Fruit fly (Drosophila melanogaster) whole organism, embryonic: ENCODE data around the gene Idh3a.
A peak's percentile ranks its signal among the peaks of the same experiment; 100 is the strongest.

Experiments used
- Blimp-1 ChIP-seq: fragments of 200-800 bp; sonication (Bioruptor generic); optimal IDR thresholded peaks from 3 replicates; lab custom pipeline; 2018; ENCODE audit warnings: missing biosample characterization, missing genetic modification characterization, mild to moderate bottlenecking, moderate library complexity, missing genetic modification reagents
- CG10267 ChIP-seq: fragments of 200-800 bp; sonication (Bioruptor generic); optimal IDR thresholded peaks from 2 replicates; lab custom pipeline; 2018; ENCODE audit warnings: missing biosample characterization, mild to moderate bottlenecking, missing genetic modification characterization, moderate library complexity
- CG13296 ChIP-seq: fragments of 200-800 bp; sonication (Bioruptor generic); optimal IDR thresholded peaks from 3 replicates; lab custom pipeline; 2018; ENCODE audit warnings: missing biosample characterization, mild to moderate bottlenecking, missing genetic modification characterization
- CG13424 ChIP-seq: fragments of 200-800 bp; sonication (Bioruptor generic); optimal IDR thresholded peaks from 2 replicates; lab custom pipeline; 2019; ENCODE audit warnings: missing biosample characterization, mild to moderate bottlenecking, missing genetic modification characterization, moderate library complexity
- CG15011 ChIP-seq: fragments of 200-800 bp; sonication (Bioruptor generic); optimal IDR thresholded peaks from 3 replicates; lab custom pipeline; 2018; ENCODE audit warnings: missing biosample characterization, mild to moderate bottlenecking, missing genetic modification characterization
- CG17361 ChIP-seq: fragments of 200-800 bp; sonication (Bioruptor generic); IDR thresholded peaks from 3 replicates; pipeline ENCODE4 v1.3.6; 2022; ENCODE audit warnings: missing biosample characterization, missing genetic modification characterization
- CG17385 ChIP-seq: fragments of 200-800 bp; sonication (Bioruptor generic); optimal IDR thresholded peaks from 3 replicates; lab custom pipeline; 2018; ENCODE audit warnings: missing biosample characterization, mild to moderate bottlenecking, missing genetic modification characterization
- CG2678 ChIP-seq: fragments of 200-800 bp; sonication (Bioruptor generic); optimal IDR thresholded peaks from 3 replicates; lab custom pipeline; 2019; ENCODE audit warnings: missing biosample characterization, mild to moderate bottlenecking, missing genetic modification characterization, moderate library complexity
- CG3407 ChIP-seq: fragments of 200-800 bp; sonication (Bioruptor generic); optimal IDR thresholded peaks from 2 replicates; lab custom pipeline; 2018; ENCODE audit warnings: missing biosample characterization, mild to moderate bottlenecking, missing genetic modification characterization
- CG34224 ChIP-seq: fragments of 200-800 bp; sonication (Bioruptor generic); IDR thresholded peaks from 3 replicates; pipeline ENCODE4 v1.3.6; 2022; ENCODE audit warnings: missing biosample characterization, missing genetic modification characterization; ENCODE audit not compliant: partially characterized antibody
- CG3838 ChIP-seq: fragments of 200-800 bp; sonication (Bioruptor generic); optimal IDR thresholded peaks from 3 replicates; lab custom pipeline; 2016; ENCODE audit warnings: missing biosample characterization, missing genetic modification characterization
- CG3995 ChIP-seq: fragments of 200-800 bp; sonication (Bioruptor generic); optimal IDR thresholded peaks from 3 replicates; lab custom pipeline; 2016; ENCODE audit warnings: missing biosample characterization, missing genetic modification characterization
- CG6683 ChIP-seq: fragments of 200-800 bp; sonication (Bioruptor generic); optimal IDR thresholded peaks from 2 replicates; lab custom pipeline; 2017; ENCODE audit warnings: missing biosample characterization, mild to moderate bottlenecking, missing genetic modification characterization, missing genetic modification reagents
- CG7271 ChIP-seq: fragments of 200-800 bp; sonication (Bioruptor generic); optimal IDR thresholded peaks from 2 replicates; lab custom pipeline; 2018; ENCODE audit warnings: missing biosample characterization, mild to moderate bottlenecking, missing genetic modification characterization, moderate library complexity
- CG7786 ChIP-seq: fragments of 200-800 bp; sonication (Bioruptor generic); optimal IDR thresholded peaks from 2 replicates; lab custom pipeline; 2016; ENCODE audit warnings: missing biosample characterization, missing genetic modification characterization
- CG8089 ChIP-seq: fragments of 200-800 bp; sonication (Bioruptor generic); optimal IDR thresholded peaks from 3 replicates; lab custom pipeline; 2016; ENCODE audit warnings: missing biosample characterization, missing genetic modification characterization
- CG8281 ChIP-seq: fragments of 200-800 bp; sonication (Bioruptor generic); optimal IDR thresholded peaks from 2 replicates; lab custom pipeline; 2018; ENCODE audit warnings: missing biosample characterization, mild to moderate bottlenecking, missing genetic modification characterization, moderate library complexity
- CG8944 ChIP-seq: fragments of 200-800 bp; sonication (Bioruptor generic); optimal IDR thresholded peaks from 3 replicates; lab custom pipeline; 2016; ENCODE audit warnings: missing biosample characterization, missing genetic modification characterization
- Ets65A ChIP-seq: fragments of 200-800 bp; sonication (Bioruptor generic); peaks from one replicate; lab custom pipeline; 2016; ENCODE audit warnings: missing biosample characterization, missing genetic modification characterization
- Gug ChIP-seq: fragments of 200-800 bp; sonication (Bioruptor generic); IDR thresholded peaks from 4 replicates; pipeline ENCODE4 v1.3.6; 2022; ENCODE audit warnings: missing biosample characterization, missing genetic modification characterization
- HLH4C ChIP-seq: fragments of 200-800 bp; sonication (Bioruptor generic); IDR thresholded peaks from 3 replicates; pipeline ENCODE4 v1.3.6; 2022; ENCODE audit warnings: missing biosample characterization, missing genetic modification characterization; ENCODE audit not compliant: partially characterized antibody
- Hand ChIP-seq: fragments of 200-800 bp; sonication (Bioruptor generic); optimal IDR thresholded peaks from 2 replicates; lab custom pipeline; 2017; ENCODE audit warnings: mild to moderate bottlenecking, missing biosample characterization, missing genetic modification reagents, missing genetic modification characterization
- HmgD ChIP-seq: fragments of 200-800 bp; sonication (Bioruptor generic); optimal IDR thresholded peaks from 3 replicates; lab custom pipeline; 2016; ENCODE audit warnings: missing biosample characterization, missing genetic modification characterization
- Lhr ChIP-seq: fragments of 200-800 bp; sonication (Bioruptor generic); optimal IDR thresholded peaks from 3 replicates; lab custom pipeline; 2017; ENCODE audit warnings: mild to moderate bottlenecking, missing biosample characterization, missing genetic modification reagents, missing genetic modification characterization
- TFAM ChIP-seq: fragments of 200-800 bp; sonication (Bioruptor generic); optimal IDR thresholded peaks from 2 replicates; lab custom pipeline; 2017; ENCODE audit warnings: missing biosample characterization, missing genetic modification characterization, inconsistent platforms
- Xbp1 ChIP-seq: fragments of 200-800 bp; sonication (Bioruptor generic); optimal IDR thresholded peaks from 3 replicates; lab custom pipeline; 2016; ENCODE audit warnings: missing biosample characterization, mild to moderate bottlenecking, missing genetic modification characterization
- bbx ChIP-seq: fragments of 200-800 bp; sonication (Bioruptor generic); IDR thresholded peaks from 2 replicates; pipeline ENCODE4 v1.3.6; 2022; ENCODE audit warnings: missing biosample characterization, missing genetic modification characterization; ENCODE audit not compliant: partially characterized antibody
- cg ChIP-seq: fragments of 200-800 bp; sonication (Bioruptor generic); optimal IDR thresholded peaks from 3 replicates; lab custom pipeline; 2019; ENCODE audit warnings: missing biosample characterization, mild to moderate bottlenecking, missing genetic modification characterization, moderate library complexity
- corto ChIP-seq: fragments of 200-800 bp; sonication (Bioruptor generic); optimal IDR thresholded peaks from 2 replicates; lab custom pipeline; 2016; ENCODE audit warnings: missing biosample characterization, mild to moderate bottlenecking, missing genetic modification characterization, moderate library complexity
- croc ChIP-seq: fragments of 200-800 bp; sonication (Bioruptor generic); conservative IDR thresholded peaks from 3 replicates; pipeline ENCODE4 v1.3.6; 2022; ENCODE audit warnings: missing biosample characterization, missing genetic modification characterization
- disco-r ChIP-seq: fragments of 200-800 bp; sonication (Bioruptor generic); optimal IDR thresholded peaks from 2 replicates; lab custom pipeline; 2016; ENCODE audit warnings: missing biosample characterization, missing genetic modification characterization
- dmrt99B ChIP-seq: fragments of 200-800 bp; sonication (Bioruptor generic); optimal IDR thresholded peaks from 2 replicates; lab custom pipeline; 2018; ENCODE audit warnings: missing biosample characterization, mild to moderate bottlenecking, missing genetic modification characterization, moderate library complexity
- emc ChIP-seq: fragments of 200-800 bp; sonication (Bioruptor generic); optimal IDR thresholded peaks from 2 replicates; lab custom pipeline; 2016; ENCODE audit warnings: missing biosample characterization, missing genetic modification characterization
- gce ChIP-seq: fragments of 200-800 bp; sonication (Bioruptor generic); IDR thresholded peaks from 3 replicates; pipeline ENCODE4 v1.3.6; 2022; ENCODE audit warnings: missing biosample characterization, missing genetic modification characterization
- grn ChIP-seq: fragments of 200-800 bp; sonication (Bioruptor generic); optimal IDR thresholded peaks from 3 replicates; lab custom pipeline; 2017; ENCODE audit warnings: missing biosample characterization, missing genetic modification characterization
- gro ChIP-seq: fragments of 200-800 bp; sonication (Bioruptor generic); optimal IDR thresholded peaks from 2 replicates; lab custom pipeline; 2016; ENCODE audit warnings: missing biosample characterization, missing genetic modification characterization
- gt ChIP-seq: fragments of 200-800 bp; sonication (Bioruptor generic); IDR thresholded peaks from 2 replicates; pipeline ENCODE4 v1.3.6; 2022; ENCODE audit warnings: missing biosample characterization, missing genetic modification characterization
- mam ChIP-seq: fragments of 200-800 bp; sonication (Bioruptor generic); optimal IDR thresholded peaks from 3 replicates; lab custom pipeline; 2016; ENCODE audit warnings: missing biosample characterization, missing genetic modification characterization
- nerfin-2 ChIP-seq: fragments of 200-800 bp; sonication (Bioruptor generic); IDR thresholded peaks from 2 replicates; pipeline ENCODE4 v1.3.6; 2022; ENCODE audit warnings: missing biosample characterization, missing genetic modification characterization; ENCODE audit not compliant: partially characterized antibody
- onecut ChIP-seq: fragments of 200-800 bp; sonication (Bioruptor generic); IDR thresholded peaks from 2 replicates; pipeline ENCODE4 v1.3.6; 2022; ENCODE audit warnings: missing biosample characterization, missing genetic modification characterization
- peb ChIP-seq: fragments of 200-800 bp; sonication (Bioruptor generic); IDR thresholded peaks from 2 replicates; pipeline ENCODE4 v1.3.6; 2022; ENCODE audit warnings: missing biosample characterization, missing genetic modification characterization
- pho ChIP-seq: fragments of 200-800 bp; sonication (Bioruptor generic); optimal IDR thresholded peaks from 2 replicates; lab custom pipeline; 2016; ENCODE audit warnings: missing biosample characterization, missing genetic modification characterization
- phol ChIP-seq: fragments of 200-800 bp; sonication (Bioruptor generic); optimal IDR thresholded peaks from 3 replicates; lab custom pipeline; 2018; ENCODE audit warnings: missing biosample characterization, mild to moderate bottlenecking, missing genetic modification characterization, moderate library complexity
- pita ChIP-seq: fragments of 200-800 bp; sonication (Bioruptor generic); optimal IDR thresholded peaks from 2 replicates; lab custom pipeline; 2017; ENCODE audit warnings: missing biosample characterization, mild to moderate bottlenecking, missing genetic modification characterization
- row ChIP-seq: fragments of 200-800 bp; sonication (Bioruptor generic); IDR thresholded peaks from 3 replicates; pipeline ENCODE4 v1.3.6; 2022; ENCODE audit warnings: missing biosample characterization, missing genetic modification characterization
- tll ChIP-seq, 2 experiments: fragments of 200-800 bp in 1 of 2; fragments of >200 bp in 1 of 2; sonication (Bioruptor generic) in 1 of 2; optimal IDR thresholded peaks; 2 replicates each; lab custom pipeline; 2017 to 2019; ENCODE audit warnings: missing biosample characterization in 2 of 2, missing genetic modification characterization in 2 of 2, mild to moderate bottlenecking in 1 of 2, moderate library complexity in 1 of 2
- tx ChIP-seq: fragments of 200-800 bp; sonication (Bioruptor generic); optimal IDR thresholded peaks from 2 replicates; lab custom pipeline; 2016; ENCODE audit warnings: missing biosample characterization, missing genetic modification characterization

Gene Idh3a

DNA sequence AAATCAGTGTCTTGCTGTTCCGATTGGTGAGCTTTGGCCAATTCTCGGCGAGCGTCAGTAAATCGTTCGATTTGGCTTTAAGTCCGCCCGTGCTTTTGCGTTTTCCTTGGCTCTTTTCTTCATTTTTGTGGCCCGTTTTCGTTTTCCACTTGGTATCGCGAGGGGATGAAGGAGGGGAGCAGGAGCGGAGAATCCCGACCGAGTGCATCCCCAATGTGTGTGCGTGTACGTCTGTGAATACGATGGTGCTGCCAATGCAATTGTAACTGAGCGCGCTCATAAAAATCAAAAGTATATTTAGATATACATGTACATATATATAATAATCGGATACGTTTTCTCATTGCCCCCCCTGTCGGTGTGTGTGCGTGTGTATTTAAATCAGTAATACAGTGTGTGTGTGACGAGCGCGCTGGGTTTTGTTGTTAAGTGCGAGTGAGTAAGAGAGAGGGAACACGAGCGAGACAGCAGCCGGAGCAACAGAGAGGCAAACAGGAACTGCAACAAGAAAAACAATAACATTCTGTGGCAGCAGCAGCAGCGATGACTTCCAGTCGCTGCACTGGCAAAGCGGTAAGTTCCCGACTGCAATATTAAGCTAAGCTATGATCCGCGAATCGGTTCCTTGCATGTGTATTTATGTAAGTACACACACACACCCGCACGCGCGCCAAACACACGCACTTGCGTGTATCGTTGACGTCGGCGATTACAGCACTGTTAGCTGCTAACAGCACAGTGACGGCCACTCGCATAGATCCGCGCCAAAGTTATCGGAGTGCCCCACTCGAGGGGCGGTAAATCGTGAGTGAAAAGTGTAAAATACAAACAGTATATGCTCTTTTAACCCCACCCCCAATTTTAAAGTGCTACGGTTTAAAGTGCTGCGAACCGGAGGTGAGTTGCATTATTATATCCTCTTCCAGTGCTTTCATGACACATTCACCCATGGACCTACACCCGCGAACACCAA, 25.7 kb downstream of the Idh3a start (continued):
- TF ChIP-seq corto (no peak), row (GFP tag; lab: Robert Waterston, UW) (peak; percentile 72), CG6683 (GFP tag; lab: Kevin White, UChicago) (peak; percentile 35), CG17385 (GFP tag; lab: Kevin White, UChicago) (peak; percentile 34), Gug (GFP tag; lab: Robert Waterston, UW) (peak; percentile 45; the same call in 2 of the 4 replicates), HLH4C (GFP tag; lab: Robert Waterston, UW) (no peak), HmgD (GFP tag; lab: Kevin White, UChicago) (peak; percentile 15), CG8944 (GFP tag; lab: Kevin White, UChicago) (peak; percentile 37), Xbp1 (GFP tag; lab: Kevin White, UChicago) (peak; percentile 52), CG34224 (GFP tag; lab: Robert Waterston, UW) (no peak), CG3407 (GFP tag; lab: Kevin White, UChicago) (no peak), CG13424 (tag; lab: Kevin White, UChicago) (peak; percentile 71), croc (GFP tag; lab: Robert Waterston, UW) (peak; percentile 15; the same call in 1 of the 3 replicates), disco-r (peak; percentile 34), phol (tag; lab: Kevin White, UChicago) (peak; percentile 41), CG13296 (GFP tag; lab: Kevin White, UChicago) (peak; percentile 59), emc (GFP tag; lab: Kevin White, UChicago) (no peak), Ets65A (GFP tag; lab: Kevin White, UChicago) (peak; percentile 95), Blimp-1 (GFP tag; lab: Kevin White, UChicago) (peak; percentile 38), dmrt99B (peak; percentile 71), CG3838 (GFP tag; lab: Kevin White, UChicago) (no peak), pita (GFP tag; lab: Kevin White, UChicago) (no peak), tx (peak; percentile 34), tll (GFP tag; optimal IDR thresholded peaks at IDR 0.05; lab: Kevin White, UChicago) (no peak), grn (GFP tag; lab: Kevin White, UChicago) (no peak), peb (GFP tag; lab: Robert Waterston, UW) (no peak), CG17361 (peak; percentile 43; the same call in 1 of the 3 replicates), CG2678 (peak; percentile 78), CG8089 (GFP tag; lab: Kevin White, UChicago) (peak; percentile 41), onecut (GFP tag; lab: Robert Waterston, UW) (0 out of 2 replicates have a peak, but pooled peaks have one; percentile 30), Lhr (no peak), gro (GFP tag; lab: Kevin White, UChicago) (peak; percentile 51), cg (GFP tag; lab: Kevin White, UChicago) (peak; percentile 94), CG3995 (GFP tag; lab: Kevin White, UChicago) (no peak), CG8281 (tag; lab: Kevin White, UChicago) (peak; percentile 45), mam (peak; percentile 70), TFAM (no peak), pho (peak; percentile 63), gt (GFP tag; lab: Robert Waterston, UW) (no peak), CG10267 (tag; lab: Kevin White, UChicago) (no peak), CG7271 (tag; lab: Kevin White, UChicago) (no peak), nerfin-2 (GFP tag; lab: Robert Waterston, UW) (no peak), gce (peak; percentile 70; the same call in 1 of the 3 replicates), CG7786 (peak; percentile 63), Hand (GFP tag; lab: Kevin White, UChicago) (peak; percentile 43), bbx (GFP tag; lab: Robert Waterston, UW) (no peak), CG15011 (GFP tag; lab: Kevin White, UChicago) (no peak)
